Worm (Caenorhabditis elegans): ENCODE measurements around the gene F29G6.1.

The F29G6.1 gene

DNA sequence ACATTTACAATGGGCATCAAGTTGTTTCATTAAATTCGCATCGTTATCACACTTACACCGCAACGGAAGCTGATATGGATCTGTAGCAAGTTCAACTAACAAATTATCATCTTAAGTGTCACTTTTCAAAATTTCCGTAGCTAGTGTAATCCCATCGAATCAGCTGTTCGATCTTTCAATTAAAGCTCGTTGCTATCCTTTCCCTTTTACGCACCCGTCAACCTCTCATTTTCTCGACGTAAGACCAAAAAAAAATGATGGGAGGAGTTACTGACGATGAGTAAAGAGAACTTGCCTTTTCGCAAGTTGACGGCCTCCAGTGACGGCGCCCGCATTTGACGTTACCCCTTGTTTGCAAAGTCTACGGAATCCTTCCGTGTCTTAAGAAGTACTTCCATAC, at the start of gene F29G6.1:
TSS of gene F29G6.1 (plus strand) at position 301 of the 400 bp plus-strand sequence.
- TF ChIP-seq ccch-3 (GFP tag; optimal IDR thresholded peaks at IDR 0.05) (no peak), rpc-1 (optimal IDR thresholded peaks at IDR 0.05) (no peak), rpc-1 (tag; optimal IDR thresholded peaks at IDR 0.05) (no peak), ztf-18 (tag; optimal IDR thresholded peaks at IDR 0.05) (no peak), ceh-58 (GFP tag; IDR thresholded peaks at IDR 0.05) (no peak), ceh-100 (GFP tag; IDR thresholded peaks at IDR 0.05) (no peak), F23B12.7 (tag; optimal IDR thresholded peaks at IDR 0.05; ENCODE audit: insufficient read depth) (no peak), pbrm-1 (GFP tag; IDR thresholded peaks at IDR 0.05) (no peak), ztf-3 (GFP tag; optimal IDR thresholded peaks at IDR 0.05) (no peak), attf-3 (GFP tag; conservative IDR thresholded peaks at IDR 0.05) (no peak), hrde-1 (tag; optimal IDR thresholded peaks at IDR 0.05; ENCODE audit: borderline replicate concordance) (no peak), ztf-26 (tag; optimal IDR thresholded peaks at IDR 0.05) (no peak), efl-1 (GFP tag; optimal IDR thresholded peaks at IDR 0.05) (no peak), nhr-90 (tag; optimal IDR thresholded peaks at IDR 0.05) (no peak), ztf-25 (GFP tag; IDR thresholded peaks at IDR 0.05) (no peak), xnd-1 (tag; optimal IDR thresholded peaks at IDR 0.05) (no peak), nhr-179 (tag; optimal IDR thresholded peaks at IDR 0.05) (no peak), cebp-1 (GFP tag; IDR thresholded peaks at IDR 0.05) (no peak), cebp-1 (tag; optimal IDR thresholded peaks at IDR 0.05) (no peak)

DNA sequence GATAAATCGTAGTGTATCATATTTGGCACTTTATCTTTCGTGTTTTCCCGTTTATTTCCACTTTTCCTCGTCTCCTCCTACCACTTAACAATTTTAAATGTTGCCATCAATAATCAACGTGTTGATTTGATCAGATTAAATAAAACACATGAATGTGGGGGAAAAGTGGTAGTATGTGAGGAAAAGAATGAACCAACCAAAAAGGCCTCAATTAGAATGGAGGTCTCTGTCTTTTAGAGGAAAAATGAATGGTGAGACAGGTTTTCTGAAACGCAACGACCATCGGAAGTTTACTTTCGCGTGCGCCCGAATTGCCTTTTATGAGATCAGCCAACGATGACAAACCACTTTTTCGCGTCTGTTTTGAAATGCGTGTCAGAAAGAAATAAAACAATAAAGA, 49.8 kb upstream of the F29G6.1 start:
- TF ChIP-seq rcor-1 (GFP tag; IDR thresholded peaks at IDR 0.05): no peak
- TF ChIP-seq lir-1 (GFP tag; conservative IDR thresholded peaks at IDR 0.05): no peak
- TF ChIP-seq mxl-1 (tag; optimal IDR thresholded peaks at IDR 0.05): no peak
- no peak for TF ChIP-seq attf-5 (GFP tag; optimal IDR thresholded peaks at IDR 0.05)
- no peak for TF ChIP-seq nfya-2 (GFP tag; IDR thresholded peaks at IDR 0.05)
- no peak for TF ChIP-seq pbrm-1 (GFP tag; IDR thresholded peaks at IDR 0.05)
- no peak for TF ChIP-seq fkh-3 (tag; optimal IDR thresholded peaks at IDR 0.05)
- TF ChIP-seq rec-8 (tag; optimal IDR thresholded peaks at IDR 0.05): no peak
- TF ChIP-seq D2030.7 (GFP tag; IDR thresholded peaks at IDR 0.05): no peak
- TF ChIP-seq sdz-38 (tag; optimal IDR thresholded peaks at IDR 0.05): no peak
- no peak for TF ChIP-seq bed-2 (GFP tag; IDR thresholded peaks at IDR 0.05)
- TF ChIP-seq ztf-3 (GFP tag; optimal IDR thresholded peaks at IDR 0.05): no peak
- TF ChIP-seq F10E7.11 (tag; optimal IDR thresholded peaks at IDR 0.05): no peak
- no peak for TF ChIP-seq die-1 (tag; optimal IDR thresholded peaks at IDR 0.05)
- TF ChIP-seq ceh-91 (GFP tag; IDR thresholded peaks at IDR 0.05): no peak
- no peak for TF ChIP-seq ztf-25 (GFP tag; IDR thresholded peaks at IDR 0.05)

DNA sequence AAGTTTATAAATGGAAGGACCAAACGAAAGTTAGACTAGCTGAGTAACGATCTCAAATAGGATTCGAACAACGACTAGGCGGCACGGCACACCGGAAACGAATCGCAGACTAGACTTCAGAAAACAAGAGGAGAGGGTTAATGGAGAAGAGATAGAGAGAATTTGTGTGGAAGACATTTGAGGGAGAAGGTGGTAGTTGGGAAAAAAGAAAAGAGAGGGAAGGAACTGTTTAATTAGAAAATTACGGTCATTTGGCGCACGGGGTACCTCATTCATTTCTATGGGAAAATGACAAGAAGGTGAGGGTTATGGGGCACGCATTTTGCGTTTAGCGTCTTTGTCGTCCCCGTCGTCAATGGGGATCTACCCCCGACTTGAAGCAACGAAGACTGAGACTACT, 47.8 kb upstream of the F29G6.1 start, which contains the start of gene F48C5.2:
TSS of gene F48C5.2 (minus strand) at position 101 of the 400 bp plus-strand sequence.
- TF ChIP-seq egl-18 (GFP tag; IDR thresholded peaks at IDR 0.05) (no peak), hrde-1 (tag; optimal IDR thresholded peaks at IDR 0.05; ENCODE audit: borderline replicate concordance) (no peak), lin-26 (GFP tag; IDR thresholded peaks at IDR 0.05) (no peak)

DNA sequence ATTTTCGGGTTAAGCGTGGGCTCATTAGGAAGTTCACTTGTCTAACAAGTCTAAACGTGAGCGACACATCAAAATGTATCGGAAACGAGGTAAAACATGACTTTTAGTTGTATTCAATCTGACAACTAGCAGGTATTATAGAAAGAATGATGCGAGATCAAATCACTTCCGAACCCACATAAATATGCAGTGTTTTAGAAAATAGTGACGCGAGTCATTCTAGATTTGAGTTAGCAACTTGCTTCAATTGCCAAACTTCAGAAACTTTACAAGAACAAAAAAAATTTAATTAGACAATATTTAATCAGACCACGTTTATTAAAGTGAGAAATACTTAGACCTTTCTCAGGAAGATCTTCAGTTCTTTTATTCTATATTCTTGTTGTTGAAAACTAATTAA, 45.4 kb upstream of the F29G6.1 start:
- no peak for TF ChIP-seq tbp1 (GFP tag; optimal IDR thresholded peaks at IDR 0.05)
- no peak for TF ChIP-seq egrh-3 (GFP tag; IDR thresholded peaks at IDR 0.05)
- no peak for TF ChIP-seq F49E8.2 (tag; optimal IDR thresholded peaks at IDR 0.05; ENCODE audit: insufficient read depth)
- TF ChIP-seq aptf-2 (GFP tag; conservative IDR thresholded peaks at IDR 0.05): no peak
- TF ChIP-seq tlf-1 (GFP tag; optimal IDR thresholded peaks at IDR 0.05): no peak
- TF ChIP-seq Y67H2A.10 (GFP tag; conservative IDR thresholded peaks at IDR 0.05): no peak
- no peak for TF ChIP-seq sdz-38 (tag; optimal IDR thresholded peaks at IDR 0.05)
- no peak for TF ChIP-seq snpc-1.1 (tag; optimal IDR thresholded peaks at IDR 0.05; ENCODE audit: insufficient read depth)
- no peak for TF ChIP-seq gei-17 (GFP tag; optimal IDR thresholded peaks at IDR 0.05)
- TF ChIP-seq mcd-1 (GFP tag; IDR thresholded peaks at IDR 0.05): no peak
- no peak for TF ChIP-seq nhr-80 (tag; optimal IDR thresholded peaks at IDR 0.05)

Measured in whole organism, young adult.